Worm (Caenorhabditis elegans) whole organism, L2 larva: Measurements from ENCODE around the gene dsl-4.

Experiments used
- C34F6.9 ChIP-seq: fragments of 150-350 bp; optimal IDR thresholded peaks from 2 replicates; lab custom pipeline; 2014; ENCODE audit warnings: missing biosample characterization, missing genetic modification characterization
- F13H6.1 ChIP-seq: sonication (generic microtip); optimal IDR thresholded peaks from 2 replicates; lab custom pipeline; 2016; ENCODE audit warnings: missing genetic modification characterization, missing compliant biosample characterization
- R02D3.7 ChIP-seq: fragments of 150-350 bp; optimal IDR thresholded peaks from 2 replicates; lab custom pipeline; 2014; ENCODE audit warnings: missing biosample characterization, missing genetic modification characterization
- ZK546.5 ChIP-seq: sonication (generic microtip); optimal IDR thresholded peaks from 2 replicates; lab custom pipeline; 2017; ENCODE audit warnings: missing biosample characterization, missing genetic modification characterization
- aly-2 ChIP-seq: fragments of 150-350 bp; optimal IDR thresholded peaks from 2 replicates; lab custom pipeline; 2014; ENCODE audit warnings: missing biosample characterization, missing genetic modification characterization
- blmp-1 ChIP-seq: sonication (generic microtip); optimal IDR thresholded peaks from 2 replicates; lab custom pipeline; 2017; ENCODE audit warnings: missing genetic modification characterization, mild to moderate bottlenecking, missing compliant biosample characterization, antibody characterized with exemption, moderate library complexity; ENCODE audit not compliant: insufficient read depth
- ceh-16 ChIP-seq: fragments of 150-350 bp; optimal IDR thresholded peaks from 2 replicates; lab custom pipeline; 2014; ENCODE audit warnings: missing biosample characterization, missing genetic modification characterization
- ceh-82 ChIP-seq: fragments of 150-350 bp; optimal IDR thresholded peaks from 2 replicates; lab custom pipeline; 2014; ENCODE audit warnings: missing biosample characterization, missing genetic modification characterization
- dmd-4 ChIP-seq: sonication (generic microtip); optimal IDR thresholded peaks from 2 replicates; lab custom pipeline; 2017; ENCODE audit warnings: missing biosample characterization, missing genetic modification characterization
- egl-27 ChIP-seq: sonication (generic microtip); optimal IDR thresholded peaks from 3 replicates; lab custom pipeline; 2017; ENCODE audit warnings: missing biosample characterization, missing genetic modification reagents, missing genetic modification characterization
- elt-1 ChIP-seq: fragments of 150-350 bp; optimal IDR thresholded peaks from 2 replicates; lab custom pipeline; 2014; ENCODE audit warnings: missing biosample characterization, missing genetic modification characterization
- elt-3 ChIP-seq: sonication (generic microtip); optimal IDR thresholded peaks from 2 replicates; lab custom pipeline; 2017; ENCODE audit warnings: missing biosample characterization, missing genetic modification characterization
- gmeb-1 ChIP-seq: fragments of 150-350 bp; optimal IDR thresholded peaks from 2 replicates; lab custom pipeline; 2014; ENCODE audit warnings: missing biosample characterization, missing genetic modification characterization
- lin-13 ChIP-seq: fragments of 150-350 bp; optimal IDR thresholded peaks from 2 replicates; lab custom pipeline; 2014; ENCODE audit warnings: missing biosample characterization, missing genetic modification reagents, missing genetic modification characterization
- lin-39 ChIP-seq: fragments of 150-350 bp; optimal IDR thresholded peaks from 2 replicates; lab custom pipeline; 2014; ENCODE audit warnings: missing biosample characterization, missing genetic modification reagents, missing genetic modification characterization
- mab-5 ChIP-seq: fragments of 150-350 bp; optimal IDR thresholded peaks from 2 replicates; lab custom pipeline; 2014; ENCODE audit warnings: missing biosample characterization, missing genetic modification characterization
- mdl-1 ChIP-seq, 2 experiments: fragments of 150-350 bp in 1 of 2; sonication (generic microtip) in 1 of 2; optimal IDR thresholded peaks; 2 replicates each; lab custom pipeline; 2017; ENCODE audit warnings: missing biosample characterization in 2 of 2, missing genetic modification characterization in 2 of 2
- nhr-11 ChIP-seq: fragments of 150-350 bp; optimal IDR thresholded peaks from 2 replicates; lab custom pipeline; 2014; ENCODE audit warnings: missing biosample characterization, missing genetic modification characterization
- nhr-12 ChIP-seq: fragments of 150-350 bp; optimal IDR thresholded peaks from 2 replicates; lab custom pipeline; 2014; ENCODE audit warnings: missing biosample characterization, missing genetic modification characterization
- nhr-129 ChIP-seq: fragments of 150-350 bp; optimal IDR thresholded peaks from 2 replicates; lab custom pipeline; 2014; ENCODE audit warnings: missing biosample characterization, missing genetic modification characterization
- nhr-23 ChIP-seq: fragments of 150-350 bp; optimal IDR thresholded peaks from 2 replicates; lab custom pipeline; 2014; ENCODE audit warnings: missing biosample characterization, missing genetic modification reagents, missing genetic modification characterization
- nhr-237 ChIP-seq: fragments of 150-350 bp; optimal IDR thresholded peaks from 2 replicates; lab custom pipeline; 2014; ENCODE audit warnings: missing biosample characterization, missing genetic modification characterization
- nhr-25 ChIP-seq: fragments of 150-350 bp; sonication (generic microtip); optimal IDR thresholded peaks from 3 replicates; lab custom pipeline; 2014; ENCODE audit warnings: missing biosample characterization, missing genetic modification characterization
- nhr-6 ChIP-seq: fragments of 150-350 bp; optimal IDR thresholded peaks from 2 replicates; lab custom pipeline; 2014; ENCODE audit warnings: missing biosample characterization, missing genetic modification characterization
- nhr-77 ChIP-seq: fragments of 150-350 bp; optimal IDR thresholded peaks from 2 replicates; lab custom pipeline; 2014; ENCODE audit warnings: missing biosample characterization, missing genetic modification characterization
- peb-1 ChIP-seq: fragments of 150-350 bp; optimal IDR thresholded peaks from 2 replicates; lab custom pipeline; 2014; ENCODE audit warnings: missing biosample characterization, missing genetic modification characterization
- sem-4 ChIP-seq: fragments of 150-350 bp; optimal IDR thresholded peaks from 2 replicates; lab custom pipeline; 2014; ENCODE audit warnings: missing biosample characterization, missing genetic modification reagents, missing genetic modification characterization
- skn-1 ChIP-seq: sonication (generic microtip); optimal IDR thresholded peaks from 2 replicates; lab custom pipeline; 2017; ENCODE audit warnings: missing biosample characterization, missing genetic modification characterization
- sma-3 ChIP-seq: sonication (generic microtip); optimal IDR thresholded peaks from 2 replicates; lab custom pipeline; 2016; ENCODE audit warnings: missing genetic modification reagents, missing genetic modification characterization, missing compliant biosample characterization
- sma-9 ChIP-seq, 2 experiments: fragments of 150-350 bp in 1 of 2; sonication (generic microtip) in 1 of 2; optimal IDR thresholded peaks; 2 replicates each; lab custom pipeline; 2014 to 2016; ENCODE audit warnings: missing genetic modification characterization in 2 of 2, mild to moderate bottlenecking in 1 of 2, missing biosample characterization in 1 of 2, missing compliant biosample characterization in 1 of 2, missing genetic modification reagents in 1 of 2, moderate library complexity in 1 of 2
- snpc-4 ChIP-seq: fragments of 150-350 bp; optimal IDR thresholded peaks from 2 replicates; lab custom pipeline; 2014; ENCODE audit warnings: missing biosample characterization, missing genetic modification characterization
- unc-39 ChIP-seq: fragments of 150-350 bp; optimal IDR thresholded peaks from 2 replicates; lab custom pipeline; 2014; ENCODE audit warnings: missing biosample characterization, missing genetic modification characterization
- unc-55 ChIP-seq: fragments of 150-350 bp; sonication (generic microtip); optimal IDR thresholded peaks from 3 replicates; lab custom pipeline; 2014; ENCODE audit warnings: missing biosample characterization, missing genetic modification reagents, missing genetic modification characterization
- unc-62 ChIP-seq: fragments of 150-350 bp; optimal IDR thresholded peaks from 2 replicates; lab custom pipeline; 2014; ENCODE audit warnings: missing biosample characterization, missing genetic modification reagents, missing genetic modification characterization
- zag-1 ChIP-seq: fragments of 150-350 bp; optimal IDR thresholded peaks from 2 replicates; lab custom pipeline; 2014; ENCODE audit warnings: missing biosample characterization, missing genetic modification characterization
- ztf-11 ChIP-seq: sonication (generic microtip); optimal IDR thresholded peaks from 2 replicates; lab custom pipeline; 2017; ENCODE audit warnings: missing biosample characterization, missing genetic modification characterization
- ztf-4 ChIP-seq: fragments of 150-350 bp; optimal IDR thresholded peaks from 2 replicates; lab custom pipeline; 2014; ENCODE audit warnings: missing biosample characterization, missing genetic modification characterization

Gene dsl-4

ce11 chrX:14084230-14084629 lies 6.0 kb upstream of the dsl-4 start, which contains the start of gene C33G3.6:
Gene C33G3.6, minus strand, starts transcription at chrX:14084330.
- TF ChIP-seq sem-4 (tag; lab: Kevin White, UChicago) = no peak
- no peak for TF ChIP-seq nhr-77 (tag; lab: Kevin White, UChicago)
- TF ChIP-seq mdl-1 (tag; optimal IDR thresholded peaks at IDR 0.05; lab: Kevin White, UChicago) = no peak
- TF ChIP-seq egl-27 (tag; lab: Kevin White, UChicago) = no peak
- no peak for TF ChIP-seq lin-39 (tag; lab: Kevin White, UChicago)
- TF ChIP-seq nhr-6 (tag; lab: Kevin White, UChicago) = no peak
- no peak for TF ChIP-seq snpc-4 (tag; lab: Kevin White, UChicago)
- no peak for TF ChIP-seq ceh-82 (tag; lab: Kevin White, UChicago)
- no peak for TF ChIP-seq R02D3.7 (tag; lab: Kevin White, UChicago)
- no peak for TF ChIP-seq sma-9 (GFP tag; optimal IDR thresholded peaks at IDR 0.05; lab: Kevin White, UChicago)
- no peak for TF ChIP-seq sma-9 (tag; optimal IDR thresholded peaks at IDR 0.05; lab: Kevin White, UChicago)
- no peak for TF ChIP-seq dmd-4 (tag; lab: Kevin White, UChicago)
- no peak for TF ChIP-seq nhr-129 (tag; lab: Kevin White, UChicago)
- no peak for TF ChIP-seq unc-39 (tag; lab: Kevin White, UChicago)
- no peak for TF ChIP-seq ZK546.5 (tag; lab: Kevin White, UChicago)
- TF ChIP-seq F13H6.1 = no peak
- TF ChIP-seq, all 48 proteins: peak for 0

- TF ChIP-seq nhr-12 (no peak), lin-39 (tag; lab: Kevin White, UChicago) (no peak), ceh-16 (tag; lab: Kevin White, UChicago) (no peak), nhr-25 (tag; lab: Kevin White, UChicago) (no peak), nhr-11 (tag; lab: Kevin White, UChicago) (no peak)
Measured at ce11 chrX:14085208-14085607, 5.0 kb upstream of the dsl-4 start, which contains the start of gene F16B12.1. Gene F16B12.1, plus strand, starts transcription at chrX:14085508.

- TF ChIP-seq unc-62 (no peak), ceh-82 (tag; lab: Kevin White, UChicago) (no peak), nhr-12 (no peak), elt-1 (no peak), ztf-4 (no peak), skn-1 (tag; lab: Kevin White, UChicago) (no peak), nhr-25 (tag; lab: Kevin White, UChicago) (no peak), mdl-1 (tag; optimal IDR thresholded peaks at IDR 0.05; lab: Kevin White, UChicago) (no peak), sem-4 (tag; lab: Kevin White, UChicago) (no peak), mab-5 (tag; lab: Kevin White, UChicago) (no peak), unc-39 (tag; lab: Kevin White, UChicago) (no peak), peb-1 (tag; lab: Kevin White, UChicago) (no peak), aly-2 (no peak), elt-3 (tag; lab: Kevin White, UChicago) (no peak), gmeb-1 (tag; lab: Kevin White, UChicago) (no peak), lin-39 (tag; lab: Kevin White, UChicago) (no peak), unc-55 (no peak), F13H6.1 (no peak), zag-1 (tag; lab: Kevin White, UChicago) (no peak), nhr-23 (tag; lab: Kevin White, UChicago) (no peak)
Measured at ce11 chrX:14090990-14091389, 801 bp downstream of the dsl-4 start.

- no peak for TF ChIP-seq ztf-11 (tag; lab: Kevin White, UChicago)
- no peak for TF ChIP-seq mdl-1 (tag; optimal IDR thresholded peaks at IDR 0.05; lab: Kevin White, UChicago)
- no peak for TF ChIP-seq peb-1 (tag; lab: Kevin White, UChicago)
- TF ChIP-seq sma-9 (GFP tag; optimal IDR thresholded peaks at IDR 0.05; lab: Kevin White, UChicago) = no peak
- TF ChIP-seq sma-9 (tag; optimal IDR thresholded peaks at IDR 0.05; lab: Kevin White, UChicago) = no peak
- no peak for TF ChIP-seq nhr-25 (tag; lab: Kevin White, UChicago)
- TF ChIP-seq sma-3 (GFP tag; lab: Kevin White, UChicago) = no peak
- TF ChIP-seq blmp-1 = no peak
- TF ChIP-seq lin-13 (GFP tag; lab: Kevin White, UChicago) = no peak
- no peak for TF ChIP-seq snpc-4 (tag; lab: Kevin White, UChicago)
- no peak for TF ChIP-seq egl-27 (tag; lab: Kevin White, UChicago)
- no peak for TF ChIP-seq nhr-237 (tag; lab: Kevin White, UChicago)
- TF ChIP-seq nhr-23 (tag; lab: Kevin White, UChicago) = no peak
- no peak for TF ChIP-seq gmeb-1 (tag; lab: Kevin White, UChicago)
- TF ChIP-seq dmd-4 (tag; lab: Kevin White, UChicago) = no peak
- TF ChIP-seq C34F6.9 = no peak
- no peak for TF ChIP-seq unc-55
Measured at ce11 chrX:14098618-14099118, 8.5 kb downstream of the dsl-4 start, which contains the start of gene F16B12.4. Gene F16B12.4, minus strand, starts transcription at chrX:14098668.
